Fruit fly (Drosophila melanogaster) whole organism, embryonic: ENCODE data around the gene CG31637.

Experiments used
- Aef1 ChIP-seq: fragments of 200-800 bp; sonication (Bioruptor generic); IDR thresholded peaks from 3 replicates; pipeline ENCODE4 v1.3.6; 2022; ENCODE audit warnings: missing biosample characterization, missing genetic modification characterization
- Antp ChIP-seq: fragments of 200-800 bp; sonication (Bioruptor generic); optimal IDR thresholded peaks from 3 replicates; lab custom pipeline; 2016; ENCODE audit warnings: missing biosample characterization, missing genetic modification characterization
- B-H1 ChIP-seq: fragments of 200-800 bp; sonication (Bioruptor generic); IDR thresholded peaks from 3 replicates; pipeline ENCODE4 v1.3.6; 2022; ENCODE audit warnings: missing biosample characterization, missing genetic modification characterization
- Blimp-1 ChIP-seq: fragments of 200-800 bp; sonication (Bioruptor generic); optimal IDR thresholded peaks from 3 replicates; lab custom pipeline; 2018; ENCODE audit warnings: missing biosample characterization, missing genetic modification characterization, mild to moderate bottlenecking, moderate library complexity, missing genetic modification reagents
- CG10462 ChIP-seq: fragments of 200-800 bp; sonication (Bioruptor generic); optimal IDR thresholded peaks from 2 replicates; lab custom pipeline; 2016; ENCODE audit warnings: missing biosample characterization, missing genetic modification characterization
- CG12659 ChIP-seq: fragments of 200-800 bp; sonication (Bioruptor generic); optimal IDR thresholded peaks from 3 replicates; lab custom pipeline; 2017; ENCODE audit warnings: mild to moderate bottlenecking, missing biosample characterization, missing genetic modification reagents, missing genetic modification characterization
- CG13424 ChIP-seq: fragments of 200-800 bp; sonication (Bioruptor generic); optimal IDR thresholded peaks from 2 replicates; lab custom pipeline; 2019; ENCODE audit warnings: missing biosample characterization, mild to moderate bottlenecking, missing genetic modification characterization, moderate library complexity
- CG14014 ChIP-seq: fragments of 200-800 bp; sonication (Bioruptor generic); IDR thresholded peaks from 2 replicates; pipeline ENCODE4 v1.3.6; 2022; ENCODE audit warnings: missing biosample characterization, missing genetic modification characterization
- CG14710 ChIP-seq: fragments of 200-800 bp; sonication (Bioruptor generic); optimal IDR thresholded peaks from 3 replicates; lab custom pipeline; 2019; ENCODE audit warnings: missing biosample characterization, mild to moderate bottlenecking, missing genetic modification characterization, moderate library complexity
- CG14965 ChIP-seq: fragments of 200-800 bp; sonication (Bioruptor generic); optimal IDR thresholded peaks from 2 replicates; lab custom pipeline; 2016; ENCODE audit warnings: missing biosample characterization, missing genetic modification characterization, borderline replicate concordance
- CG15479 ChIP-seq: fragments of 200-800 bp; sonication (Bioruptor generic); optimal IDR thresholded peaks from 3 replicates; lab custom pipeline; 2019; ENCODE audit warnings: missing biosample characterization, mild to moderate bottlenecking, missing genetic modification characterization, moderate library complexity
- CG17359 ChIP-seq: fragments of 200-800 bp; sonication (Bioruptor generic); optimal IDR thresholded peaks from 3 replicates; lab custom pipeline; 2018; ENCODE audit warnings: missing biosample characterization, mild to moderate bottlenecking, missing genetic modification characterization, moderate library complexity
- CG1832 ChIP-seq: fragments of 200-800 bp; sonication (Bioruptor generic); optimal IDR thresholded peaks from 2 replicates; lab custom pipeline; 2017; ENCODE audit warnings: missing biosample characterization, mild to moderate bottlenecking, missing genetic modification characterization, inconsistent platforms
- CG18599 ChIP-seq: fragments of 200-800 bp; sonication (Bioruptor generic); optimal IDR thresholded peaks from 3 replicates; lab custom pipeline; 2017; ENCODE audit warnings: missing biosample characterization, missing genetic modification characterization, mild to moderate bottlenecking, moderate library complexity, missing genetic modification reagents
- CG31365 ChIP-seq: fragments of 200-800 bp; sonication (Bioruptor generic); optimal IDR thresholded peaks from 2 replicates; lab custom pipeline; 2018; ENCODE audit warnings: missing biosample characterization, mild to moderate bottlenecking, missing genetic modification characterization
- CG34422 ChIP-seq: fragments of 200-800 bp; sonication (Bioruptor generic); IDR thresholded peaks from 3 replicates; pipeline ENCODE4 v1.3.6; 2022; ENCODE audit warnings: missing biosample characterization, missing genetic modification characterization
- CG3838 ChIP-seq: fragments of 200-800 bp; sonication (Bioruptor generic); optimal IDR thresholded peaks from 3 replicates; lab custom pipeline; 2016; ENCODE audit warnings: missing biosample characterization, missing genetic modification characterization
- CG42726 ChIP-seq: fragments of 200-800 bp; sonication (Bioruptor generic); IDR thresholded peaks from 2 replicates; pipeline ENCODE4 v1.3.6; 2022; ENCODE audit warnings: missing biosample characterization, missing genetic modification characterization; ENCODE audit not compliant: partially characterized antibody
- CG4730 ChIP-seq: fragments of 200-800 bp; sonication (Bioruptor generic); IDR thresholded peaks from 2 replicates; pipeline ENCODE4 v1.3.6; 2022; ENCODE audit warnings: missing biosample characterization, missing genetic modification characterization
- CG6689 ChIP-seq: fragments of 200-800 bp; sonication (Bioruptor generic); IDR thresholded peaks from 2 replicates; pipeline ENCODE4 v1.3.6; 2022; ENCODE audit warnings: missing biosample characterization, missing genetic modification characterization
- CG6791 ChIP-seq: fragments of 200-800 bp; sonication (Bioruptor generic); IDR thresholded peaks from 3 replicates; pipeline ENCODE4 v1.3.6; 2022; ENCODE audit warnings: missing biosample characterization, missing genetic modification characterization; ENCODE audit not compliant: partially characterized antibody
- CG7271 ChIP-seq: fragments of 200-800 bp; sonication (Bioruptor generic); optimal IDR thresholded peaks from 2 replicates; lab custom pipeline; 2018; ENCODE audit warnings: missing biosample characterization, mild to moderate bottlenecking, missing genetic modification characterization, moderate library complexity
- CG8388 ChIP-seq: fragments of 200-800 bp; sonication (Bioruptor generic); optimal IDR thresholded peaks from 2 replicates; lab custom pipeline; 2019; ENCODE audit warnings: missing biosample characterization, mild to moderate bottlenecking, missing genetic modification characterization, moderate library complexity
- CG8765 ChIP-seq: fragments of 200-800 bp; sonication (Bioruptor generic); IDR thresholded peaks from 2 replicates; pipeline ENCODE4 v1.3.6; 2022; ENCODE audit warnings: missing biosample characterization, missing genetic modification characterization
- D ChIP-seq, 2 experiments: fragments of 200-800 bp in 1 of 2; fragments of >200 bp in 1 of 2; sonication (Bioruptor generic) in 1 of 2; optimal IDR thresholded peaks; 2 replicates in 1 of 2; 3 replicates in 1 of 2; lab custom pipeline; 2017; ENCODE audit warnings: mild to moderate bottlenecking in 1 of 2, missing biosample characterization in 1 of 2, missing genetic modification characterization in 1 of 2, missing genetic modification reagents in 1 of 2
- Elba2 ChIP-seq: fragments of 200-800 bp; sonication (Bioruptor generic); optimal IDR thresholded peaks from 3 replicates; lab custom pipeline; 2016; ENCODE audit warnings: missing biosample characterization, missing genetic modification characterization
- Ets65A ChIP-seq: fragments of 200-800 bp; sonication (Bioruptor generic); peaks from one replicate; lab custom pipeline; 2016; ENCODE audit warnings: missing biosample characterization, missing genetic modification characterization
- H15 ChIP-seq: fragments of 200-800 bp; sonication (Bioruptor generic); IDR thresholded peaks from 3 replicates; pipeline ENCODE4 v1.3.6; 2022; ENCODE audit warnings: missing biosample characterization, missing genetic modification characterization
- HmgD ChIP-seq: fragments of 200-800 bp; sonication (Bioruptor generic); optimal IDR thresholded peaks from 3 replicates; lab custom pipeline; 2016; ENCODE audit warnings: missing biosample characterization, missing genetic modification characterization
- Myb ChIP-seq: fragments of 200-800 bp; sonication (Bioruptor generic); optimal IDR thresholded peaks from 2 replicates; lab custom pipeline; 2016; ENCODE audit warnings: missing biosample characterization, missing genetic modification characterization
- Oli ChIP-seq: fragments of 200-800 bp; sonication (Bioruptor generic); optimal IDR thresholded peaks from 2 replicates; lab custom pipeline; 2018; ENCODE audit warnings: missing biosample characterization, mild to moderate bottlenecking, missing genetic modification characterization, moderate library complexity
- Rx ChIP-seq: fragments of 200-800 bp; sonication (Bioruptor generic); IDR thresholded peaks from 2 replicates; pipeline ENCODE4 v1.3.6; 2022; ENCODE audit warnings: missing biosample characterization, missing genetic modification characterization
- Sry-β ChIP-seq: fragments of 200-800 bp; sonication (Bioruptor generic); optimal IDR thresholded peaks from 2 replicates; lab custom pipeline; 2018; ENCODE audit warnings: missing biosample characterization, mild to moderate bottlenecking, missing genetic modification characterization, moderate library complexity
- Stat92E ChIP-seq, 3 experiments: fragments of >200 bp in 2 of 3; fragments of 200-800 bp in 1 of 3; sonication (Bioruptor generic) in 1 of 3; optimal IDR thresholded peaks; 2 replicates each; lab custom pipeline; 2017 to 2019; ENCODE audit warnings: missing biosample characterization in 3 of 3, missing genetic modification characterization in 3 of 3, mild to moderate bottlenecking in 1 of 3, moderate library complexity in 1 of 3
- YL-1 ChIP-seq: fragments of 200-800 bp; sonication (Bioruptor generic); optimal IDR thresholded peaks from 3 replicates; lab custom pipeline; 2017; ENCODE audit warnings: missing biosample characterization, mild to moderate bottlenecking, missing genetic modification characterization
- ara ChIP-seq: fragments of 200-800 bp; sonication (Bioruptor generic); IDR thresholded peaks from 2 replicates; pipeline ENCODE4 v1.3.6; 2022; ENCODE audit warnings: missing biosample characterization, missing genetic modification characterization
- bsh ChIP-seq, 2 experiments: fragments of 200-800 bp; sonication (Bioruptor generic); optimal IDR thresholded peaks; 2 replicates each; lab custom pipeline; 2017 to 2018; ENCODE audit warnings: mild to moderate bottlenecking in 2 of 2, missing biosample characterization in 2 of 2, missing genetic modification characterization in 2 of 2, moderate library complexity in 1 of 2
- chinmo ChIP-seq: fragments of 200-800 bp; sonication (Bioruptor generic); IDR thresholded peaks from 4 replicates; pipeline ENCODE4 v1.3.6; 2022; ENCODE audit warnings: missing biosample characterization, missing genetic modification characterization; ENCODE audit not compliant: partially characterized antibody
- dan ChIP-seq: fragments of 200-800 bp; sonication (Bioruptor generic); IDR thresholded peaks from 2 replicates; pipeline ENCODE4 v1.3.6; 2022; ENCODE audit warnings: missing biosample characterization, missing genetic modification characterization
- danr ChIP-seq: fragments of 200-800 bp; sonication (Bioruptor generic); IDR thresholded peaks from 2 replicates; pipeline ENCODE4 v1.3.6; 2022; ENCODE audit warnings: missing biosample characterization, missing genetic modification characterization
- hb ChIP-seq: fragments of 200-800 bp; sonication (Bioruptor generic); IDR thresholded peaks from 3 replicates; pipeline ENCODE4 v1.3.6; 2022; ENCODE audit warnings: missing biosample characterization, missing genetic modification characterization; ENCODE audit not compliant: partially characterized antibody
- ind ChIP-seq: fragments of 200-800 bp; sonication (Bioruptor generic); optimal IDR thresholded peaks from 3 replicates; lab custom pipeline; 2016; ENCODE audit warnings: missing biosample characterization, missing genetic modification characterization
- luna ChIP-seq: fragments of 200-800 bp; sonication (Bioruptor generic); optimal IDR thresholded peaks from 2 replicates; lab custom pipeline; 2016; ENCODE audit warnings: missing biosample characterization, missing genetic modification characterization
- mam ChIP-seq: fragments of 200-800 bp; sonication (Bioruptor generic); optimal IDR thresholded peaks from 3 replicates; lab custom pipeline; 2016; ENCODE audit warnings: missing biosample characterization, missing genetic modification characterization
- oc ChIP-seq: fragments of 200-800 bp; sonication (Bioruptor generic); optimal IDR thresholded peaks from 2 replicates; lab custom pipeline; 2018; ENCODE audit warnings: missing biosample characterization, mild to moderate bottlenecking, missing genetic modification characterization, moderate library complexity
- pb ChIP-seq: fragments of 200-800 bp; sonication (Bioruptor generic); optimal IDR thresholded peaks from 3 replicates; lab custom pipeline; 2016; ENCODE audit warnings: missing biosample characterization, missing genetic modification characterization
- sr ChIP-seq: fragments of 200-800 bp; sonication (Bioruptor generic); IDR thresholded peaks from 3 replicates; pipeline ENCODE4 v1.3.6; 2022; ENCODE audit warnings: missing biosample characterization, missing genetic modification characterization
- tx ChIP-seq: fragments of 200-800 bp; sonication (Bioruptor generic); optimal IDR thresholded peaks from 2 replicates; lab custom pipeline; 2016; ENCODE audit warnings: missing biosample characterization, missing genetic modification characterization
- wdn ChIP-seq: fragments of 200-800 bp; sonication (Bioruptor generic); IDR thresholded peaks from 2 replicates; pipeline ENCODE4 v1.3.6; 2022; ENCODE audit warnings: missing biosample characterization, missing genetic modification characterization

Gene CG31637

dm6 chr2L:6539623-6540381 lies 41.4 kb downstream of the CG31637 start (continued):
- no peak for TF ChIP-seq B-H1 (GFP tag; lab: Robert Waterston, UW)
- no peak for TF ChIP-seq HmgD (GFP tag; lab: Kevin White, UChicago)
- TF ChIP-seq wdn (GFP tag; lab: Robert Waterston, UW) = no peak
- TF ChIP-seq danr (GFP tag; lab: Robert Waterston, UW) = no peak
- no peak for TF ChIP-seq CG15479 (GFP tag; lab: Kevin White, UChicago)
- peak; percentile 47 for TF ChIP-seq CG8388 (GFP tag; lab: Kevin White, UChicago)
- no peak for TF ChIP-seq CG4730 (GFP tag; lab: Robert Waterston, UW)
- TF ChIP-seq Elba2 (GFP tag; lab: Kevin White, UChicago) = no peak
- no peak for TF ChIP-seq CG7271 (tag; lab: Kevin White, UChicago)
- peak; percentile 15 for TF ChIP-seq CG13424
- TF ChIP-seq Oli (tag; lab: Kevin White, UChicago) = peak; percentile 57
- peak; percentile 2 for TF ChIP-seq CG14710 (tag; lab: Kevin White, UChicago)
- no peak for TF ChIP-seq Blimp-1 (GFP tag; lab: Kevin White, UChicago)
- TF ChIP-seq CG6791 (GFP tag; lab: Robert Waterston, UW) = peak; percentile 64; the same call in 1 of the 3 replicates
- no peak for TF ChIP-seq CG3838
- TF ChIP-seq CG1832 (GFP tag; lab: Kevin White, UChicago) = no peak
- no peak for TF ChIP-seq CG10462 (GFP tag; lab: Kevin White, UChicago)
- TF ChIP-seq D (optimal IDR thresholded peaks at IDR 0.05; lab: Kevin White, UChicago) = no peak
- peak; percentile 21 for TF ChIP-seq D (GFP tag; optimal IDR thresholded peaks at IDR 0.05; lab: Kevin White, UChicago)
- no peak for TF ChIP-seq mam (GFP tag; lab: Kevin White, UChicago)
- TF ChIP-seq sr (GFP tag; lab: Robert Waterston, UW) = no peak
- no peak for TF ChIP-seq CG8765
- no peak for TF ChIP-seq CG34422 (GFP tag; lab: Robert Waterston, UW)
- TF ChIP-seq CG14965 (GFP tag; lab: Kevin White, UChicago) = no peak
- no peak for TF ChIP-seq Rx (GFP tag; lab: Robert Waterston, UW)
- TF ChIP-seq Myb (GFP tag; lab: Kevin White, UChicago) = no peak
- no peak for TF ChIP-seq CG31365 (tag; lab: Kevin White, UChicago)
- TF ChIP-seq CG17359 (tag; lab: Kevin White, UChicago) = no peak
- TF ChIP-seq hb (GFP tag; lab: Robert Waterston, UW) = no peak
- TF ChIP-seq oc (tag; lab: Kevin White, UChicago) = no peak
- no peak for TF ChIP-seq pb (GFP tag; lab: Kevin White, UChicago)
- TF ChIP-seq tx (GFP tag; lab: Kevin White, UChicago) = no peak
- no peak for TF ChIP-seq CG42726 (GFP tag; lab: Robert Waterston, UW)
- no peak for TF ChIP-seq H15
- no peak for TF ChIP-seq chinmo (GFP tag; lab: Robert Waterston, UW)
- no peak for TF ChIP-seq Stat92E (GFP tag; optimal IDR thresholded peaks at IDR 0.05; lab: Kevin White, UChicago)
- no peak for TF ChIP-seq CG14014 (GFP tag; lab: Robert Waterston, UW)
- TF ChIP-seq Ets65A = no peak
- TF ChIP-seq Sry-β (GFP tag; lab: Kevin White, UChicago) = no peak
- TF ChIP-seq Aef1 = no peak
- TF ChIP-seq CG6689 (GFP tag; lab: Robert Waterston, UW) = 0 out of 2 replicates have a peak, but pooled peaks have one; percentile 8
- no peak for TF ChIP-seq dan (GFP tag; lab: Robert Waterston, UW)
- no peak for TF ChIP-seq YL-1
- no peak for TF ChIP-seq CG18599 (GFP tag; lab: Kevin White, UChicago)
- no peak for TF ChIP-seq Antp (GFP tag; lab: Kevin White, UChicago)
- TF ChIP-seq luna = no peak
- TF ChIP-seq CG12659 (GFP tag; lab: Kevin White, UChicago) = no peak
- no peak for TF ChIP-seq bsh (GFP tag; optimal IDR thresholded peaks at IDR 0.05; lab: Kevin White, UChicago)
- TF ChIP-seq ara (GFP tag; lab: Robert Waterston, UW) = no peak
- no peak for TF ChIP-seq ind
